Fruit fly (Drosophila melanogaster): ENCODE results near the gene CG15628.

dm6 chr2L:4861503-4861902 lies 39.9 kb downstream of the CG15628 start:
- TF ChIP-seq topi (GFP tag; optimal IDR thresholded peaks at IDR 0.05), result no peak
- no peak for TF ChIP-seq lz (GFP tag; optimal IDR thresholded peaks at IDR 0.05)
